Fruit fly (Drosophila melanogaster): ENCODE measurements around the gene Sry-delta.

Sry-delta gene

dm6 chr3R:30055915-30056544, 12.9 kb downstream of the Sry-delta start, which contains the start of the genes Rpp14b and spn-A (continued):
- TF ChIP-seq spab (GFP tag; optimal IDR thresholded peaks at IDR 0.05) (no peak), Hr38 (GFP tag; optimal IDR thresholded peaks at IDR 0.05) (no peak), CG3919 (GFP tag; optimal IDR thresholded peaks at IDR 0.05) (peak; percentile 28), vri (GFP tag; optimal IDR thresholded peaks at IDR 0.05) (no peak), CG8119 (GFP tag; IDR thresholded peaks at IDR 0.05) (peak; percentile 61), topi (GFP tag; optimal IDR thresholded peaks at IDR 0.05) (peak; percentile 5), Hr4 (GFP tag; optimal IDR thresholded peaks at IDR 0.05) (peak; percentile 57), Blimp-1 (GFP tag; optimal IDR thresholded peaks at IDR 0.05) (no peak), fd59A (GFP tag; optimal IDR thresholded peaks at IDR 0.05) (peak; percentile 18), acj6 (GFP tag; optimal IDR thresholded peaks at IDR 0.05) (peak; percentile 50), CG7368 (GFP tag; optimal IDR thresholded peaks at IDR 0.05) (no peak), cyc (GFP tag; optimal IDR thresholded peaks at IDR 0.05) (peak; percentile 37), Sox14 (GFP tag; optimal IDR thresholded peaks at IDR 0.05) (peak; percentile 63), Eip93F (GFP tag; optimal IDR thresholded peaks at IDR 0.05) (peak; percentile 32), CG9139 (GFP tag; optimal IDR thresholded peaks at IDR 0.05) (no peak), Met (GFP tag; optimal IDR thresholded peaks at IDR 0.05) (peak; percentile 19)

- TF ChIP-seq Ets21C (GFP tag; optimal IDR thresholded peaks at IDR 0.05) (peak; percentile 84), cyc (GFP tag; optimal IDR thresholded peaks at IDR 0.05) (peak; percentile 85), fkh (GFP tag; optimal IDR thresholded peaks at IDR 0.05) (no peak), net (GFP tag; optimal IDR thresholded peaks at IDR 0.05) (peak; percentile 84), Sox14 (GFP tag; optimal IDR thresholded peaks at IDR 0.05) (peak; percentile 91), CG11902 (GFP tag; optimal IDR thresholded peaks at IDR 0.05) (peak; percentile 62), spab (GFP tag; optimal IDR thresholded peaks at IDR 0.05) (no peak), CG3919 (GFP tag; optimal IDR thresholded peaks at IDR 0.05) (peak; percentile 85), eg (GFP tag; IDR thresholded peaks at IDR 0.05) (peak; percentile 93), dac (GFP tag; optimal IDR thresholded peaks at IDR 0.05) (peak; percentile 69), Smox (GFP tag; optimal IDR thresholded peaks at IDR 0.05) (peak; percentile 86), Sox15 (GFP tag; optimal IDR thresholded peaks at IDR 0.05) (peak; percentile 63), vri (GFP tag; optimal IDR thresholded peaks at IDR 0.05) (peak; percentile 96), lz (GFP tag; optimal IDR thresholded peaks at IDR 0.05) (peak; percentile 90), CG8632 (GFP tag; optimal IDR thresholded peaks at IDR 0.05) (peak; percentile 78), CG15336 (GFP tag; IDR thresholded peaks at IDR 0.05) (peak; percentile 75), CG9139 (GFP tag; optimal IDR thresholded peaks at IDR 0.05) (no peak), CG31627 (GFP tag; optimal IDR thresholded peaks at IDR 0.05) (peak; percentile 91), Ets96B (tag; optimal IDR thresholded peaks at IDR 0.05) (peak; percentile 79), Eip78C (GFP tag) (peak; percentile 93), CG10631 (GFP tag; optimal IDR thresholded peaks at IDR 0.05) (peak; percentile 79), Gug (GFP tag; IDR thresholded peaks at IDR 0.05) (peak; percentile 76), Eip75B (GFP tag; optimal IDR thresholded peaks at IDR 0.05) (peak; percentile 86), Met (GFP tag; optimal IDR thresholded peaks at IDR 0.05) (peak; percentile 83), salr (GFP tag; optimal IDR thresholded peaks at IDR 0.05) (peak; percentile 66 to 71), Eip93F (GFP tag; optimal IDR thresholded peaks at IDR 0.05) (peak; percentile 77), Sox102F (GFP tag; optimal IDR thresholded peaks at IDR 0.05) (peak; percentile 84), fd59A (GFP tag; optimal IDR thresholded peaks at IDR 0.05) (peak; percentile 53), CG3032 (tag; optimal IDR thresholded peaks at IDR 0.05) (peak; percentile 86), CG6163 (GFP tag; IDR thresholded peaks at IDR 0.05) (peak; percentile 91), OdsH (GFP tag; optimal IDR thresholded peaks at IDR 0.05) (peak; percentile 89), CG1621 (tag; optimal IDR thresholded peaks at IDR 0.05) (peak; percentile 78), CG4318 (GFP tag; optimal IDR thresholded peaks at IDR 0.05) (no peak), CG34406 (GFP tag; optimal IDR thresholded peaks at IDR 0.05) (peak; percentile 80), CG11294 (GFP tag; IDR thresholded peaks at IDR 0.05) (peak; percentile 73), fd85E (GFP tag; optimal IDR thresholded peaks at IDR 0.05) (no peak), Hr39 (GFP tag; optimal IDR thresholded peaks at IDR 0.05) (peak; percentile 90), CG8319 (GFP tag; optimal IDR thresholded peaks at IDR 0.05) (peak; percentile 60), CG6808 (GFP tag; optimal IDR thresholded peaks at IDR 0.05) (peak; percentile 49), Hr38 (GFP tag; optimal IDR thresholded peaks at IDR 0.05) (peak; percentile 72), Lpt (GFP tag; optimal IDR thresholded peaks at IDR 0.05) (peak; percentile 81), CG7368 (GFP tag; optimal IDR thresholded peaks at IDR 0.05) (peak; percentile 67)
Observed at dm6 chr3R:30056592-30057135, 13.5 kb downstream of the Sry-delta start, which contains the start of the genes CG7950 and Rpp14a. TSS of gene CG7950 (plus strand) at chr3R:30056859. TSS of gene Rpp14a (plus strand) at chr3R:30056859.

All from whole organism, prepupa.